Worm (Caenorhabditis elegans): ENCODE data around the gene H10E21.5.

H10E21.5 gene

ce11 chrIII:64747-65625 is 41.2 kb upstream of the H10E21.5 start:
- TF ChIP-seq madf-5 (GFP tag; IDR thresholded peaks at IDR 0.05) (0 out of 4 replicates have a peak, but pooled peaks of 1 of the 2 experiments have one; percentile 5), Y48G9A.11 (GFP tag; IDR thresholded peaks at IDR 0.05) (no peak), set-16 (GFP tag; IDR thresholded peaks at IDR 0.05) (peak; percentile 53; the same call in 1 of the 2 replicates), rbr-2 (tag; optimal IDR thresholded peaks at IDR 0.05) (no peak), F37D6.2 (tag; optimal IDR thresholded peaks at IDR 0.05) (no peak), daf-16 (GFP tag; optimal IDR thresholded peaks at IDR 0.05) (no peak), daf-16 (tag; optimal IDR thresholded peaks at IDR 0.05) (no peak), ces-1 (GFP tag; optimal IDR thresholded peaks at IDR 0.05) (no peak), daf-19 (GFP tag; conservative IDR thresholded peaks at IDR 0.05) (no peak), mxl-2 (GFP tag; conservative IDR thresholded peaks at IDR 0.05) (no peak), lsy-2 (tag; optimal IDR thresholded peaks at IDR 0.05) (peak in 1 of 2 experiments; percentile 14), jun-1 (tag; optimal IDR thresholded peaks at IDR 0.05) (no peak), T20F7.1 (GFP tag; optimal IDR thresholded peaks at IDR 0.05) (no peak), dmd-8 (GFP tag; IDR thresholded peaks at IDR 0.05) (no peak), ama-1 (optimal IDR thresholded peaks at IDR 0.05) (peak; percentile 60), pqm-1 (tag; optimal IDR thresholded peaks at IDR 0.05) (no peak), lin-39 (tag; optimal IDR thresholded peaks at IDR 0.05) (no peak), fkh-10 (GFP tag; optimal IDR thresholded peaks at IDR 0.05) (no peak), vab-7 (GFP tag; IDR thresholded peaks at IDR 0.05) (no peak), sdz-12 (GFP tag; optimal IDR thresholded peaks at IDR 0.05) (no peak), hmg-1.1 (GFP tag; IDR thresholded peaks at IDR 0.05) (peak; percentile 31; the same call in 1 of the 2 replicates), zip-2 (tag; optimal IDR thresholded peaks at IDR 0.05) (no peak), ZK337.2 (GFP tag; IDR thresholded peaks at IDR 0.05) (no peak), aha-1 (tag) (peak; percentile 98), nhr-6 (tag; optimal IDR thresholded peaks at IDR 0.05) (no peak), unc-62 (GFP tag; optimal IDR thresholded peaks at IDR 0.05 in 1 of 2) (no peak), unc-62 (tag; optimal IDR thresholded peaks at IDR 0.05) (no peak), gei-8 (GFP tag; optimal IDR thresholded peaks at IDR 0.05) (no peak), Y5F2A.4 (GFP tag; optimal IDR thresholded peaks at IDR 0.05) (no peak), dve-1 (tag; optimal IDR thresholded peaks at IDR 0.05; ENCODE audit: insufficient read depth) (no peak), nhr-10 (tag; optimal IDR thresholded peaks at IDR 0.05) (no peak), nhr-42 (GFP tag; IDR thresholded peaks at IDR 0.05) (no peak), fos-1 (tag; optimal IDR thresholded peaks at IDR 0.05) (no peak), zip-11 (GFP tag; IDR thresholded peaks at IDR 0.05) (no peak), Y105C5A.15 (GFP tag; IDR thresholded peaks at IDR 0.05) (no peak), ceh-82 (tag; optimal IDR thresholded peaks at IDR 0.05) (no peak), zfp-2 (tag; optimal IDR thresholded peaks at IDR 0.05) (no peak), nhr-28 (tag; optimal IDR thresholded peaks at IDR 0.05) (peak; percentile 7), snpc-1.2 (GFP tag; IDR thresholded peaks at IDR 0.05) (no peak), R02D3.7 (tag; optimal IDR thresholded peaks at IDR 0.05) (no peak), mep-1 (tag; optimal IDR thresholded peaks at IDR 0.05) (no peak), attf-4 (tag; optimal IDR thresholded peaks at IDR 0.05) (no peak), ZK546.5 (tag; optimal IDR thresholded peaks at IDR 0.05) (no peak), lin-38 (GFP tag; IDR thresholded peaks at IDR 0.05) (no peak), arid-1 (GFP tag; conservative IDR thresholded peaks at IDR 0.05) (0 out of 2 replicates have a peak, but pooled peaks have one; percentile 2), zag-1 (tag; optimal IDR thresholded peaks at IDR 0.05) (no peak), ctbp-1 (GFP tag; IDR thresholded peaks at IDR 0.05) (no peak; the same call in 1 of the 2 replicates), lir-3 (tag; optimal IDR thresholded peaks at IDR 0.05) (no peak), ceh-32 (tag; optimal IDR thresholded peaks at IDR 0.05; ENCODE audit: poor library complexity) (no peak), dmd-6 (GFP tag; IDR thresholded peaks at IDR 0.05) (no peak), cey-2 (tag; optimal IDR thresholded peaks at IDR 0.05; ENCODE audit: borderline replicate concordance, insufficient read depth) (no peak)
